Worm (Caenorhabditis elegans): ENCODE data around the gene M04C3.2.

- TF ChIP-seq ZK546.5 (tag; optimal IDR thresholded peaks at IDR 0.05) (no peak), C34F6.9 (tag; optimal IDR thresholded peaks at IDR 0.05) (no peak), ama-1 (optimal IDR thresholded peaks at IDR 0.05) (no peak), nhr-12 (tag; optimal IDR thresholded peaks at IDR 0.05) (no peak), nhr-11 (tag; optimal IDR thresholded peaks at IDR 0.05) (no peak)
Observed at ce11 chrV:19410663-19411062, 38.0 kb downstream of the M04C3.2 start, which contains the start of gene C25F9.5.

All from whole organism, L2 larva.